Worm (Caenorhabditis elegans) whole organism, young adult: ENCODE measurements around the gene oac-48.

Experiments used
- F22D6.2 ChIP-seq: sonication (generic microtip); optimal IDR thresholded peaks from 2 replicates; lab custom pipeline; 2016; ENCODE audit warnings: mild to moderate bottlenecking, missing genetic modification characterization, missing compliant biosample characterization
- F52B5.7 ChIP-seq: sonication (generic microtip); optimal IDR thresholded peaks from 2 replicates; lab custom pipeline; 2016; ENCODE audit warnings: mild to moderate bottlenecking, missing genetic modification characterization, missing compliant biosample characterization
- K12H6.12 ChIP-seq: fragments of 200-800 bp; sonication (Bioruptor generic); optimal IDR thresholded peaks from 2 replicates; lab custom pipeline; 2018; ENCODE audit warnings: mild to moderate bottlenecking, missing genetic modification characterization, missing compliant biosample characterization
- Y79H2A.3 ChIP-seq: fragments of 200-800 bp; sonication (Bioruptor generic); conservative IDR thresholded peaks from 2 replicates; pipeline ENCODE4 v1.3.6; 2022; ENCODE audit warnings: missing genetic modification reagents, missing genetic modification characterization, missing compliant biosample characterization
- aptf-3 ChIP-seq: fragments of 200-800 bp; sonication (Bioruptor generic); IDR thresholded peaks from 2 replicates; pipeline ENCODE4 v1.3.6; 2022; ENCODE audit warnings: missing genetic modification characterization, missing compliant biosample characterization
- athp-1 ChIP-seq: sonication (generic microtip); optimal IDR thresholded peaks from 2 replicates; lab custom pipeline; 2017; ENCODE audit warnings: mild to moderate bottlenecking, missing genetic modification characterization, missing compliant biosample characterization
- attf-3 ChIP-seq: fragments of 200-800 bp; sonication (Bioruptor generic); conservative IDR thresholded peaks from 2 replicates; pipeline ENCODE4 v1.3.6; 2022; ENCODE audit warnings: missing genetic modification reagents, missing genetic modification characterization, missing compliant biosample characterization
- attf-6 ChIP-seq: fragments of 200-800 bp; sonication (Bioruptor generic); IDR thresholded peaks from 2 replicates; pipeline ENCODE4 v1.3.6; 2022; ENCODE audit warnings: missing genetic modification reagents, missing genetic modification characterization, missing compliant biosample characterization
- ccch-3 ChIP-seq: fragments of 200-800 bp; sonication (Bioruptor generic); optimal IDR thresholded peaks from 2 replicates; lab custom pipeline; 2018; ENCODE audit warnings: mild to moderate bottlenecking, missing genetic modification characterization, missing compliant biosample characterization
- cebp-2 ChIP-seq: fragments of 200-800 bp; sonication (Bioruptor generic); IDR thresholded peaks from 2 replicates; pipeline ENCODE4 v1.3.6; 2022; ENCODE audit warnings: missing genetic modification characterization, missing compliant biosample characterization
- chd-7 ChIP-seq: sonication (generic microtip); optimal IDR thresholded peaks from 2 replicates; lab custom pipeline; 2016; ENCODE audit warnings: mild to moderate bottlenecking, missing genetic modification characterization, moderate library complexity, missing compliant biosample characterization
- dpl-1 ChIP-seq: fragments of 150-350 bp; optimal IDR thresholded peaks from 2 replicates; lab custom pipeline; 2014; ENCODE audit warnings: missing biosample characterization, missing genetic modification reagents, missing genetic modification characterization
- egrh-3 ChIP-seq: fragments of 200-800 bp; sonication (Bioruptor generic); IDR thresholded peaks from 2 replicates; pipeline ENCODE4 v1.3.6; 2022; ENCODE audit warnings: missing genetic modification reagents, missing genetic modification characterization, missing compliant biosample characterization
- fkh-3 ChIP-seq: sonication (generic microtip); optimal IDR thresholded peaks from 2 replicates; lab custom pipeline; 2016; ENCODE audit warnings: mild to moderate bottlenecking, missing genetic modification characterization, missing compliant biosample characterization
- hmg-1.2 ChIP-seq: fragments of 200-800 bp; sonication (Bioruptor generic); IDR thresholded peaks from 2 replicates; pipeline ENCODE4 v1.3.6; 2022; ENCODE audit warnings: missing genetic modification reagents, missing genetic modification characterization, missing compliant biosample characterization
- hmg-20 ChIP-seq: fragments of 200-800 bp; sonication (Bioruptor generic); IDR thresholded peaks from 2 replicates; pipeline ENCODE4 v1.3.6; 2022; ENCODE audit warnings: missing genetic modification reagents, missing genetic modification characterization, missing compliant biosample characterization
- hrde-1 ChIP-seq: sonication (generic microtip); optimal IDR thresholded peaks from 2 replicates; lab custom pipeline; 2016; ENCODE audit warnings: missing genetic modification characterization, mild to moderate bottlenecking, missing compliant biosample characterization, moderate library complexity, missing genotype, missing genetic modification reagents, borderline replicate concordance
- lag-1 ChIP-seq: fragments of 200-800 bp; sonication (Bioruptor generic); IDR thresholded peaks from 2 replicates; pipeline ENCODE4 v1.3.6; 2022; ENCODE audit warnings: missing genetic modification reagents, missing genetic modification characterization, missing compliant biosample characterization
- lir-1 ChIP-seq: fragments of 200-800 bp; sonication (Bioruptor generic); conservative IDR thresholded peaks from 2 replicates; pipeline ENCODE4 v1.3.6; 2022; ENCODE audit warnings: missing genetic modification reagents, missing genetic modification characterization, missing compliant biosample characterization
- lsy-27 ChIP-seq: sonication (generic microtip); optimal IDR thresholded peaks from 2 replicates; lab custom pipeline; 2017; ENCODE audit warnings: missing genetic modification characterization, mild to moderate bottlenecking, missing compliant biosample characterization, antibody characterized with exemption, missing genotype, borderline replicate concordance; ENCODE audit not compliant: insufficient read depth
- mcd-1 ChIP-seq: fragments of 200-800 bp; sonication (Bioruptor generic); IDR thresholded peaks from 2 replicates; pipeline ENCODE4 v1.3.6; 2022; ENCODE audit warnings: missing genetic modification reagents, missing genetic modification characterization, missing compliant biosample characterization
- mes-4 ChIP-seq: sonication (generic microtip); optimal IDR thresholded peaks from 2 replicates; lab custom pipeline; 2016; ENCODE audit warnings: missing genotype, missing genetic modification characterization, missing compliant biosample characterization
- nfya-1 ChIP-seq: sonication (generic microtip); optimal IDR thresholded peaks from 2 replicates; lab custom pipeline; 2017; ENCODE audit warnings: antibody characterized with exemption, missing compliant biosample characterization, missing genetic modification characterization, borderline replicate concordance; ENCODE audit not compliant: insufficient read depth
- nfya-2 ChIP-seq: fragments of 200-800 bp; sonication (Bioruptor generic); IDR thresholded peaks from 2 replicates; pipeline ENCODE4 v1.3.6; 2022; ENCODE audit warnings: missing genetic modification reagents, missing genetic modification characterization, missing compliant biosample characterization
- nhr-120 ChIP-seq: fragments of 200-800 bp; sonication (Bioruptor generic); IDR thresholded peaks from 2 replicates; pipeline ENCODE4 v1.3.6; 2022; ENCODE audit warnings: missing genetic modification characterization, missing compliant biosample characterization
- nhr-80 ChIP-seq: sonication (generic microtip); optimal IDR thresholded peaks from 2 replicates; lab custom pipeline; 2016; ENCODE audit warnings: missing genetic modification characterization, missing compliant biosample characterization
- pha-4 ChIP-seq: fragments of 150-350 bp; sonication (generic microtip); optimal IDR thresholded peaks from 2 replicates; lab custom pipeline; 2014; ENCODE audit warnings: missing biosample characterization, missing genetic modification reagents, missing genetic modification characterization
- snpc-1.3 ChIP-seq: sonication (generic microtip); optimal IDR thresholded peaks from 2 replicates; lab custom pipeline; 2017; ENCODE audit warnings: missing genetic modification characterization, mild to moderate bottlenecking, missing compliant biosample characterization, antibody characterized with exemption, moderate library complexity, missing genotype, missing genetic modification reagents; ENCODE audit not compliant: insufficient read depth
- snpc-4 ChIP-seq, 5 experiments: fragments of 150-350 bp in 1 of 5; sonication (generic microtip) in 4 of 5; optimal IDR thresholded peaks; 2 replicates each; lab custom pipeline; 2014 to 2018; ENCODE audit warnings: missing genetic modification characterization in 5 of 5, missing biosample characterization in 3 of 5, antibody characterized with exemption in 2 of 5, mild to moderate bottlenecking in 2 of 5, missing compliant biosample characterization in 2 of 5, missing genotype in 2 of 5, moderate library complexity in 2 of 5, missing genetic modification reagents in 1 of 5
- unc-62 ChIP-seq: fragments of 150-350 bp; optimal IDR thresholded peaks from 2 replicates; lab custom pipeline; 2014; ENCODE audit warnings: missing biosample characterization, missing genetic modification reagents, missing genetic modification characterization
- zim-3 ChIP-seq: sonication (generic microtip); optimal IDR thresholded peaks from 2 replicates; lab custom pipeline; 2017; ENCODE audit warnings: mild to moderate bottlenecking, missing genetic modification characterization, moderate library complexity, missing compliant biosample characterization
- ztf-22 ChIP-seq: fragments of 200-800 bp; sonication (Bioruptor generic); optimal IDR thresholded peaks from 2 replicates; lab custom pipeline; 2018; ENCODE audit warnings: mild to moderate bottlenecking, missing genetic modification characterization, moderate library complexity, missing compliant biosample characterization
- ztf-26 ChIP-seq: sonication (generic microtip); optimal IDR thresholded peaks from 2 replicates; lab custom pipeline; 2017; ENCODE audit warnings: missing genetic modification characterization, missing compliant biosample characterization
- ztf-28 ChIP-seq: fragments of 200-800 bp; sonication (Bioruptor generic); IDR thresholded peaks from 2 replicates; pipeline ENCODE4 v1.3.6; 2022; ENCODE audit warnings: missing genetic modification reagents, missing genetic modification characterization, missing compliant biosample characterization

Gene oac-48

ce11 chrIV:13639027-13639426 is 34.6 kb upstream of the oac-48 start, which contains the start of gene ugt-22:
Gene ugt-22 (plus strand): TSS chrIV:13639260.
- TF ChIP-seq snpc-1.3 (tag; lab: Kevin White, UChicago) (no peak), unc-62 (GFP tag; lab: Kevin White, UChicago) (no peak), nhr-80 (tag; lab: Kevin White, UChicago) (peak; percentile 50)

- TF ChIP-seq zim-3 (no peak), attf-3 (GFP tag; lab: Robert Waterston, UW) (no peak), F52B5.7 (tag; lab: Kevin White, UChicago) (no peak), ztf-22 (no peak), nhr-80 (tag; lab: Kevin White, UChicago) (no peak), ztf-26 (tag; lab: Kevin White, UChicago) (no peak), F22D6.2 (no peak), chd-7 (tag; lab: Kevin White, UChicago) (no peak), mcd-1 (GFP tag; lab: Robert Waterston, UW) (no peak), hmg-1.2 (GFP tag; lab: Robert Waterston, UW) (no peak), nhr-120 (GFP tag; lab: Robert Waterston, UW) (no peak), lag-1 (no peak), nfya-2 (GFP tag; lab: Robert Waterston, UW) (no peak), fkh-3 (tag; lab: Kevin White, UChicago) (no peak), egrh-3 (no peak), snpc-4 (GFP tag; optimal IDR thresholded peaks at IDR 0.05; lab: Kevin White, UChicago) (no peak), snpc-4 (tag; optimal IDR thresholded peaks at IDR 0.05; lab: Kevin White, UChicago) (no peak), K12H6.12 (tag; lab: Kevin White, UChicago) (no peak), dpl-1 (GFP tag; lab: Kevin White, UChicago) (no peak), ztf-28 (GFP tag; lab: Robert Waterston, UW) (no peak), snpc-1.3 (tag; lab: Kevin White, UChicago) (no peak)
Observed at ce11 chrIV:13645823-13646222, 27.8 kb upstream of the oac-48 start, which contains the start of gene srz-29. Gene srz-29 (minus strand): TSS chrIV:13645923.

ce11 chrIV:13647558-13647957 is 26.0 kb upstream of the oac-48 start, which contains the start of gene ule-4:
Gene ule-4 (minus strand): TSS chrIV:13647658.
- TF ChIP-seq ccch-3 (GFP tag; lab: Kevin White, UChicago) (no peak), fkh-3 (tag; lab: Kevin White, UChicago) (no peak), F22D6.2 (no peak), hmg-20 (no peak), attf-6 (no peak), nhr-80 (tag; lab: Kevin White, UChicago) (no peak), lir-1 (GFP tag; lab: Robert Waterston, UW) (no peak), mes-4 (tag; lab: Kevin White, UChicago) (no peak), hmg-1.2 (GFP tag; lab: Robert Waterston, UW) (no peak), Y79H2A.3 (GFP tag; lab: Robert Waterston, UW) (no peak), hrde-1 (tag; lab: Kevin White, UChicago) (no peak)
- TF ChIP-seq, all 124 proteins: peak for 0

ce11 chrIV:13649126-13649525 is 24.5 kb upstream of the oac-48 start, which contains the start of gene C08F11.10:
Gene C08F11.10 (minus strand): TSS chrIV:13649226.
- TF ChIP-seq aptf-3, result no peak
- no peak for TF ChIP-seq F22D6.2
- TF ChIP-seq snpc-1.3 (tag; lab: Kevin White, UChicago), result no peak
- no peak for TF ChIP-seq lsy-27 (tag; lab: Kevin White, UChicago)
- TF ChIP-seq cebp-2 (GFP tag; lab: Robert Waterston, UW), result no peak
- no peak for TF ChIP-seq athp-1 (tag; lab: Kevin White, UChicago)
- TF ChIP-seq pha-4 (tag; lab: Kevin White, UChicago), result no peak
- no peak for TF ChIP-seq nfya-1
